Fruit fly (Drosophila melanogaster): ENCODE results near the gene Vps52.

Vps52 gene

DNA sequence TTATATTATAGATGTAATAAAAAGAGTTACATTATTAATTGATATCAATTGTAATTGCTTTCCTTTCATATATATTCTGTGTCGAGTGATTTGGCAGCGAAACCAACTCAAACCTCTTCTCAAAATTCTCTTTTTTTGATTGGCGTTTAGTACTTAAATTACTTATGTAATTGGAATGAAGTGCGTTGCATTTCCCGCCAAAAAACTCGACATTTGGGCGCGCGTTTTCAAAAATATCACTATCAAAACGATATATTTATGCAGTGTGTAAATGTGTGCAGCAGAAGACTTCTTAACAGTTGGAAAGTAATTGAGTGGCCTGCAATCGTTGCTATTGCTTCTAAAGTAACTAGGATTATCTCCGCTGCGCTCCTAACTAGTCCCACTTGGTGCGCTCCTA is 13.4 kb upstream of the Vps52 start:
- no peak for TF ChIP-seq CG17801 (GFP tag; optimal IDR thresholded peaks at IDR 0.05; ENCODE audit: partially characterized antibody)

dm6 chr2L:5536658-5537057 is 13.0 kb upstream of the Vps52 start, which contains the start of gene tomb:
Gene tomb, minus strand, starts transcription at chr2L:5536758.
- no peak for TF ChIP-seq CG17801 (GFP tag; optimal IDR thresholded peaks at IDR 0.05; ENCODE audit: partially characterized antibody)

DNA sequence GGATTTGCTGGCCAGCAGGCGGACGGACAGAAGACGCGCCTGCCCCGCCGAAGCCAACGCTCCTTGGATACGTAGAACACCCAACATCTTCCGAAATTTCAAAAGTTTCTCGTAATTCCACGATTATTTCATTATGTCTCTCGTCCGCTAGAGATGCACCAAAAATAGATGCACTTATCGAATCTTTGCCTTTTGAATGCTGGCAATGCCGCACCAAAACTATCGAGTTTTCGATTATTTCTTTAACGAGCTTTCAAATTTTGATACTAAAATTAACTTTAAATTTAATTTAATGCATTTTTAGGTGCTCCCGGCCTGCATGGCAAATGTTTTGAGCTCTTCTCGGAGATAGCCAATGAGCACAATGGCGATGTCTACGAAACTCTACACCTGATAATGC is 8.4 kb upstream of the Vps52 start, which contains the start of gene Coq6:
Gene Coq6, minus strand, starts transcription at position 163 of the 400 bp plus-strand sequence.
- TF ChIP-seq CG17801 (GFP tag; optimal IDR thresholded peaks at IDR 0.05; ENCODE audit: partially characterized antibody), result no peak

DNA sequence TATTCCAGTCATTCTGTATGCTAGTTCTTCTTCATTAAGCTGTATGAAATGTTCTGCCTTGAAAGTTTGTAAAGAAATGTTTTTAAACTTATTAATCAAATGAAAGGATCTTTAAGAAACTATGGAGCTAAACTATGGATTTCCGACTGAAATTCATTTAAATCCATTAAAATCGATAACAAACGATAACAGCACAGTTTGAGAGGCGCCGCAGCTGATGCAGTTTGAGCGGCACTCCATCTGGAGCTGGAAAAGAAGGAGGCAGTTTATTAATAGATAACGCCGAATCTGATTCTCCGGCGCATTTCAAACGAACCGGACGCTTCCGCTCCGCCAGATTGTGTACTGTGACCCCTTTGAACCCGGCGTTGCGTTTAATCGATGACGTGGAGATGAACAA is 4.2 kb upstream of the Vps52 start, which contains the start of gene CG31915:
Gene CG31915, plus strand, starts transcription at position 263 of the 400 bp plus-strand sequence.
- no peak for TF ChIP-seq CG17801 (GFP tag; optimal IDR thresholded peaks at IDR 0.05; ENCODE audit: partially characterized antibody)

DNA sequence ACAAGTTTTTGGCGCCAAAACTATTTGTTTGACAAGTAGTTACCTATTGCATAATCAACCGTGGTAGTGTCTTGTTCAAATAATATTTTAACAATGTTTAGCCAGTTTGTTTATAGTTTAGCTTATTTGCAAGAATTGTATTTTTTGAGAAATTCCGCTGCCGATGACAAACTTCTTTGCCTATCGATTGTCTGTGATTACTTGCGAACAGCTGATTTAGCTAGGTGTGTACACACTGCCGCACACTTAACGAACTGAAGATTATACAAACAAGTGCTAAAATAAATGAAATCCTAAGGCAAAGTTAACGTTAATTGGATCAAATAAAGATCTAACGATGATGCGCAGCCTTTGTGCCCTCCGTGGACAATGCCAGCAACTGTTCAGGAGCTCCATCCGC is 3.0 kb upstream of the Vps52 start, which contains the start of gene Cox11:
Gene Cox11, plus strand, starts transcription at position 220 of the 400 bp plus-strand sequence.
- no peak for TF ChIP-seq CG17801 (GFP tag; optimal IDR thresholded peaks at IDR 0.05; ENCODE audit: partially characterized antibody)

dm6 chr2L:5525723-5526122 is 2.0 kb upstream of the Vps52 start, which contains the start of gene Cap-D3:
Gene Cap-D3, plus strand, starts transcription at chr2L:5525905.
- TF ChIP-seq CG17801 (GFP tag; optimal IDR thresholded peaks at IDR 0.05; ENCODE audit: partially characterized antibody), result no peak

- TF ChIP-seq CG17801 (GFP tag; optimal IDR thresholded peaks at IDR 0.05; ENCODE audit: partially characterized antibody), result no peak
Measured at dm6 chr2L:5520757-5521156, 2.9 kb downstream of the Vps52 start.

dm6 chr2L:5519846-5520384 is 3.8 kb downstream of the Vps52 start, which contains the start of the genes CG7382 and cl:
Gene CG7382, minus strand, starts transcription at chr2L:5519896.
Gene cl, plus strand, starts transcription at chr2L:5520135.
- no peak for TF ChIP-seq CG17801 (GFP tag; optimal IDR thresholded peaks at IDR 0.05; ENCODE audit: partially characterized antibody)

dm6 chr2L:5517393-5517792 is 6.3 kb downstream of the Vps52 start, which contains the start of gene CG14020:
Gene CG14020, plus strand, starts transcription at chr2L:5517737.
- no peak for TF ChIP-seq CG17801 (GFP tag; optimal IDR thresholded peaks at IDR 0.05; ENCODE audit: partially characterized antibody)

- TF ChIP-seq CG17801 (GFP tag; optimal IDR thresholded peaks at IDR 0.05; ENCODE audit: partially characterized antibody), result no peak
Measured at dm6 chr2L:5514946-5515345, 8.8 kb downstream of the Vps52 start.

- no peak for TF ChIP-seq CG17801 (GFP tag; optimal IDR thresholded peaks at IDR 0.05; ENCODE audit: partially characterized antibody)
Measured at dm6 chr2L:5507823-5508438, 15.8 kb downstream of the Vps52 start.

DNA sequence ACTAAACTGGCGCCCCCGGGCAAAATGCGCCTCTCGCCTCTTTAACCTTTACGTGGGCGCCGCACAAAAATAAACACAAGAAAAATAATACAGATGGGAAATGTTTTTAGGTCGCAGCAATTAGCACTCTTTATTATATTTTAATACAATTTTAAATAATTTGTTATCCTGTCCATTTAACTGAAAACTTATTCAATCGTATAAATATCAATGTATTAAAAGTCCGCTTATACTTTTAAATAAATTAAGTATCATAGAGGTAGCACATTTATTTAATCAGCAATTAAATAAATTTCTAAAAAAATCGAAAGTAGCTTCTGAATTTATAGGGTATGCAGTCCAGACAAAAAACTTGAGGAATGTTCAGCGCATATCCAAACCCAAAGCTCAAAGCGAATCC is 16.6 kb downstream of the Vps52 start:
- no peak for TF ChIP-seq CG17801 (GFP tag; optimal IDR thresholded peaks at IDR 0.05; ENCODE audit: partially characterized antibody)

dm6 chr2L:5505130-5505529 is 18.6 kb downstream of the Vps52 start:
- no peak for TF ChIP-seq CG17801 (GFP tag; optimal IDR thresholded peaks at IDR 0.05; ENCODE audit: partially characterized antibody)

DNA sequence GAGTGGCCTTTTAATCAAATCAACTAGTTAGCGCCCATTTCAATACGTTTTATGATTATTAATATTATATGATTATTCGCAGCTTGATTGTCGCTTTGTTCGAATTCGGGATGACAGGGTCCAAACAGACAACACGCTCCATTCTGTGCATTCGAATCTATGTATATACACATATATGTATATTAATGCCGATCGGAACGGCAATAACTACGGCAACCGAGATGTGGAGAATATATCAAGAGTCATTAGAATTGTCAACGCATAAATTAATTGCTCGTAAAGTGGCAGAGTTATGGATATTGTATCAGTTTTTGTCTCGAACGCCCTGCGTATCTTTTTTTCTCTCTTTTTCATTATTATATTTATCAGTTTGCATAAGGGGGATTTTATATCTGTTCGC is 20.8 kb downstream of the Vps52 start:
- no peak for TF ChIP-seq CG17801 (GFP tag; optimal IDR thresholded peaks at IDR 0.05; ENCODE audit: partially characterized antibody)

dm6 chr2L:5501335-5501734 is 22.4 kb downstream of the Vps52 start:
- no peak for TF ChIP-seq CG17801 (GFP tag; optimal IDR thresholded peaks at IDR 0.05; ENCODE audit: partially characterized antibody)

dm6 chr2L:5499458-5499857 is 24.2 kb downstream of the Vps52 start:
- TF ChIP-seq CG17801 (GFP tag; optimal IDR thresholded peaks at IDR 0.05; ENCODE audit: partially characterized antibody), result no peak
